Worm (Caenorhabditis elegans): ENCODE results near the gene C04C11.1.

C04C11.1 gene

DNA sequence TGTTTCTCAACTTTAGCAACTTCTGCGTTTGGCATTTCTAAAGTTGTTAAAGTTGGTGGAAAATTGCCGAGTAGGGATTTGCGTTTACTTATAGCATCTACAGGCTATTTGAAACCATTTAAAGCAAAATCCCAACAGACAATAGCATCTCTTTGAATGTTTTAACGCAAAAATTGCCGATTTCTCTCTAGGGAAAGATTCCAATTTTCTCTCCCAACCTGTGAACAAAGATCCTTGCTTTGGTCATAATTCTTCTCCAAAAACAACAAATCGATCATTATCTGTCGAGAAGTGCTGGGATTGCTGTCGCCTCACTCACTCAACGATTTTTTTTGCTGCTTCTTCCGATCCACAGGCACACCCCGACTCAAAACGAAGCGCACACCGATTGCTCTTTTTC is 33.4 kb downstream of the C04C11.1 start:
- no peak for TF ChIP-seq ztf-23 (GFP tag; IDR thresholded peaks at IDR 0.05)
- TF ChIP-seq tab-1 (GFP tag; IDR thresholded peaks at IDR 0.05), result no peak
- TF ChIP-seq T22C8.4 (GFP tag; IDR thresholded peaks at IDR 0.05), result no peak
- TF ChIP-seq med-1 (GFP tag; optimal IDR thresholded peaks at IDR 0.05; ENCODE audit: insufficient read depth), result no peak
- TF ChIP-seq ztf-29 (GFP tag; IDR thresholded peaks at IDR 0.05), result no peak
- no peak for TF ChIP-seq flt-1 (GFP tag; IDR thresholded peaks at IDR 0.05)
- no peak for TF ChIP-seq ref-1 (GFP tag; conservative IDR thresholded peaks at IDR 0.05)
- TF ChIP-seq cog-1 (tag; optimal IDR thresholded peaks at IDR 0.05), result no peak
- no peak for TF ChIP-seq klf-2 (GFP tag; conservative IDR thresholded peaks at IDR 0.05)

DNA sequence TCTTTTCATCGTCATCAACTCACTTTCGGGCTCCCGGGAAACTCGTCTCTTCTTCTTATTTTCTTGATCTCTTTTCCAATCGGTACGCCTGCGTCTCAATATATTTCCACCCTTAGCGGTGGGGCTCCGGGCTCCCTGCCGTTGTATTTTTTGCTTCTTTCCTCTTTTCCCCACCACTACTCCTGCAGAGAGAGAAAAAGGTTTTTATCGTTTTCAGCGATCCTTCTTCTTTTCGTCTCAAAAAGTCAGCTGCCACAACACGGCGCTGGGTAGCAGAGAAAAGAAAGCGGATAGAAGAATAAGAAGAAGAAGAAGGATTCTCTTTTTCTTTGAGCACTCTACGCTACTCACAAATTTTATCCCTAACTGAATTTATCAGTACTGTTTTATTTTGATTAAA is 34.4 kb downstream of the C04C11.1 start:
- TF ChIP-seq T22C8.4 (GFP tag; IDR thresholded peaks at IDR 0.05) (no peak), ztf-23 (GFP tag; IDR thresholded peaks at IDR 0.05) (0 out of 2 replicates have a peak, but pooled peaks have one; percentile 11)

DNA sequence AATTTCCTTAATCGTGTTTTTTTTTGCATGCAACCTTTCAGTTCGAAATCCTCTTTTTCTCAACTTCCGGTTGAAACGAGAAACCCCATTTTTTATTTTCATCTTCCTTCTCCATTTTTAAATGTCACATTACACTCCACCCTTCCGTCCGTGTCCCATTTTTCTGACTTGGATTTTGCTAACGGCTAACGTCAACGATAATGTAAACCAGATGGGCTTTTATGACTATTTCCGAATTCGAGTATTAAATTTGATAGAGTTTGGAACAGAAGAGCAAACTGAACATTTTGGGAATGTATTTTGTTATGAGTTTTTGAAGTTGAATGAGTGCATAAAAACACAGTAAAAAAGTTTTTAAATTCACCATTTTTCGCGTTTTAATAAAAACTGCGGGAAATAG is 35.3 kb downstream of the C04C11.1 start:
- TF ChIP-seq flt-1 (GFP tag; IDR thresholded peaks at IDR 0.05) (no peak), tab-1 (GFP tag; IDR thresholded peaks at IDR 0.05) (no peak), med-1 (GFP tag; optimal IDR thresholded peaks at IDR 0.05; ENCODE audit: insufficient read depth) (no peak), ztf-23 (GFP tag; IDR thresholded peaks at IDR 0.05) (no peak), ztf-29 (GFP tag; IDR thresholded peaks at IDR 0.05) (no peak), klf-2 (GFP tag; conservative IDR thresholded peaks at IDR 0.05) (no peak)

DNA sequence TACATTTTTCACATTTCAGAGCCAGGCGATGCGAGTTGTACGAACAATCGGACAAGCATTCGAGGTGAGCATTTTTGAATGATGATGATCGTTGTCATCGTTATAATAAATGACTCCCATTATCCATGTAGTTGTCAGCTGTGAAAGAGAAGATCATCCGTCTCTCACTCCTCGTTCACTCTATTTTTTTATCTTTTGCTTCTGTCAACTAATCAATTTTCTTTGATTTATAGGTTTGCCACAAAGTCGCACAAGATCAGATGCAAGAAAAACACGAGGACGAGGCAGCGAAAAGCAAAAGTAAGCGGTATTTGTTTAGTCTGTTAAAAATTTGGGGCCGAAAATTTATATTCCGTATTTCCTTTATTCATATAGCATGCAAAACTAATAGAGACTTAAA is 36.1 kb downstream of the C04C11.1 start:
- TF ChIP-seq tab-1 (GFP tag; IDR thresholded peaks at IDR 0.05) (no peak), med-1 (GFP tag; optimal IDR thresholded peaks at IDR 0.05; ENCODE audit: insufficient read depth) (no peak), cog-1 (tag; optimal IDR thresholded peaks at IDR 0.05) (no peak), klf-2 (GFP tag; conservative IDR thresholded peaks at IDR 0.05) (no peak), ref-1 (GFP tag; conservative IDR thresholded peaks at IDR 0.05) (no peak), flt-1 (GFP tag; IDR thresholded peaks at IDR 0.05) (no peak), ztf-23 (GFP tag; IDR thresholded peaks at IDR 0.05) (no peak), ztf-29 (GFP tag; IDR thresholded peaks at IDR 0.05) (no peak), T22C8.4 (GFP tag; IDR thresholded peaks at IDR 0.05) (no peak)

DNA sequence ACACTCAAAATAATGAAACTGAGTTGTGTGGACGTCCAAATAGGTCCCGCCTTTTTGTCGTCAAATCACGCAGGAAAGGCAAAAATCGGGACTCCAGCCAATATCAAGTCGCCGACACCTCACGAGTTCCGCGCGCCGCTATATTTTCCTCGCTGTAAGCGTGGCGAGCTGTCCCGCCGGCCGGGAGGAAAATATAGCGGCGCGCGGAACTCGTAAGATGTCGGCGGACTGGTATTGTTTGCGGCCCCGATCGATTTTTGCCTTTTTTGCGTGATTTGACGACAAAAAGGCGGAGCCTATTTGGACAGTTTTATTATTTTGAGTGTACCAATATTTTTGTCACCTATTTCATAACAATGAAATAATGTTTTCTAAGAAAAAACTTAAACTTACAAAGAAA is 42.4 kb downstream of the C04C11.1 start:
- TF ChIP-seq T22C8.4 (GFP tag; IDR thresholded peaks at IDR 0.05), result no peak
- no peak for TF ChIP-seq ztf-23 (GFP tag; IDR thresholded peaks at IDR 0.05)
- TF ChIP-seq med-1 (GFP tag; optimal IDR thresholded peaks at IDR 0.05; ENCODE audit: insufficient read depth), result no peak
- TF ChIP-seq ztf-29 (GFP tag; IDR thresholded peaks at IDR 0.05), result no peak
- TF ChIP-seq ref-1 (GFP tag; conservative IDR thresholded peaks at IDR 0.05), result no peak
- TF ChIP-seq cog-1 (tag; optimal IDR thresholded peaks at IDR 0.05), result no peak
- no peak for TF ChIP-seq flt-1 (GFP tag; IDR thresholded peaks at IDR 0.05)
- TF ChIP-seq klf-2 (GFP tag; conservative IDR thresholded peaks at IDR 0.05), result no peak
- TF ChIP-seq tab-1 (GFP tag; IDR thresholded peaks at IDR 0.05), result no peak

DNA sequence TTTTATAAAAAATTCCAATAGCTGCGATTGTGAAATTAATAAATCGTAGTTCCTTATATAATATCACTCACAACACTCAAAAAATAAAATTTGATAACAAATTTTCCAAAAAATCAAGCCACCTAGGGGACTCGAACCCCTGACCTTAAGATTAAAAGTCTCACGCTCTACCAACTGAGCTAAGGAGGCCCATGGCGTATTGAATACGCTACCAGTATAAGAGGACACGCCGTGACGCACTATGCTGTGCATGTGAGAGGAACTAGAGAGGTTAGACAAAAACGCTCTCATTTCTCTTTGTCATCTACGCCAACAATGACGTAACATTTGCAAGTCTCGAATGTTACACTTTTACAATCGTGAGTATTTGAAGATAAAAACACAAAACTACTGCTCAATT is 43.4 kb downstream of the C04C11.1 start:
- peak; percentile 96 for TF ChIP-seq T22C8.4 (GFP tag; IDR thresholded peaks at IDR 0.05)
- TF ChIP-seq ztf-29 (GFP tag; IDR thresholded peaks at IDR 0.05), result peak; percentile 97
- TF ChIP-seq ztf-23 (GFP tag; IDR thresholded peaks at IDR 0.05), result peak; percentile 96
- peak; percentile 97 for TF ChIP-seq ref-1 (GFP tag; conservative IDR thresholded peaks at IDR 0.05)
- TF ChIP-seq med-1 (GFP tag; optimal IDR thresholded peaks at IDR 0.05; ENCODE audit: insufficient read depth), result peak; percentile 84
- TF ChIP-seq cog-1 (tag; optimal IDR thresholded peaks at IDR 0.05), result peak; percentile 88
- peak; percentile 96 for TF ChIP-seq klf-2 (GFP tag; conservative IDR thresholded peaks at IDR 0.05)
- TF ChIP-seq tab-1 (GFP tag; IDR thresholded peaks at IDR 0.05), result peak; percentile 98
- peak; percentile 99 for TF ChIP-seq flt-1 (GFP tag; IDR thresholded peaks at IDR 0.05)

DNA sequence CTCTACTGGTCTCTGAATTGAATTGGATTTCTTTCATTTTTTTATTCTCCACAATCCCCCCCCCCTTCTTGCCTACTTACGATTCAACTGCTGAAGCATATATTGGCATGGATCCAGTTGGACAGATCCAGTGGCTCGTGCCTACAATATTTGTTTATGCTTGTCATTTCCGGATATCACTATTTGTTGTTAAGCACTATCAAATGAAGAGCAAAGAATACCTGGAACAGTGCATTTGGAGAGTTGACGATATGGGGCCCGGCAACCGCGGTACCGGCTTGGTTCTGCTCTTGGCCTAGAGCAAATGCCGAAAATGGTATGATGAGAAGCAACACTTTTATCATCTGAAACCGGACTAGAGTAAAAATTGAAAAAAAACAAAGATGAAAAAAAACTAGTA is 47.3 kb downstream of the C04C11.1 start, which contains the start of gene lgc-21:
Gene lgc-21 (minus strand): TSS at position 344 of the 400 bp plus-strand sequence.
- TF ChIP-seq ztf-23 (GFP tag; IDR thresholded peaks at IDR 0.05) (no peak), cog-1 (tag; optimal IDR thresholded peaks at IDR 0.05) (no peak), T22C8.4 (GFP tag; IDR thresholded peaks at IDR 0.05) (no peak), med-1 (GFP tag; optimal IDR thresholded peaks at IDR 0.05; ENCODE audit: insufficient read depth) (no peak), ref-1 (GFP tag; conservative IDR thresholded peaks at IDR 0.05) (no peak), tab-1 (GFP tag; IDR thresholded peaks at IDR 0.05) (no peak), ztf-29 (GFP tag; IDR thresholded peaks at IDR 0.05) (no peak), klf-2 (GFP tag; conservative IDR thresholded peaks at IDR 0.05) (no peak), flt-1 (GFP tag; IDR thresholded peaks at IDR 0.05) (no peak)

DNA sequence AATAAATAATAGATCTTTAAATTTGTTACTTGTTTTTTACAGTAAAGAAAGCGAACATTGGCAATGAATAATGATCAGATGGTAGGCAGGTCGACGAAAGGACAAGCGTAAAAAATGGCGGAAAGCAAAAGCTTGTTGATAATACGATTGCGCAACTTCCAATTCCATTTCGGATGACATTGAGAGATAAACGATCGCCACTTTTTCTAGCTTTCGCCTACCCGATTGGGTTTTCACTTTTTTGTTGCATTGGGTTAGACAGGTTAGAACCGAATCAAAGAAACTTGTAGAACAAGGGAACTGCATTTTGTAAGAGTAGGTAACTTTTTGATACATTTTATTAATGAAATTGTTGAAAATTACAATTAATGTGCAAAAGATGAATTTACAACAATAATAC is 49.1 kb downstream of the C04C11.1 start:
- TF ChIP-seq tab-1 (GFP tag; IDR thresholded peaks at IDR 0.05), result no peak
- no peak for TF ChIP-seq T22C8.4 (GFP tag; IDR thresholded peaks at IDR 0.05)
- no peak for TF ChIP-seq flt-1 (GFP tag; IDR thresholded peaks at IDR 0.05)

DNA sequence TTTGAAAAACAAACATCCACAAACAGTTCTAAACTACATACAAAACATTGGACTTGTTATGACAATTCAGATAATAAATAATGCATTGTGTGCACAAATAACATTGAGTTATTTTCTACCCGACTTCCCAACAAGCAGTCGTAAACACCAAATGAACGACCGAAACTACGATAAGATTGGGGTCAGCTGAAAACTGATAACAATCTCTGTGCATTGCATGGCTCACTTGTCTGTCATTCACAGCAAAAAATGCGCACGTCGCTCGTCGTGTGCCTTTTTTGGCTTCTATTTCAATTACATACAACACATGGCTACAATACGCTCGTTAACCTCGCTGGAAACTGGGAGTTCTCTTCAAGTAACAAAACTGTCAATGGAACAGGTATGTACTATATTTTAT is 50.6 kb downstream of the C04C11.1 start, which contains the start of gene C33G3.4:
Gene C33G3.4 (plus strand): TSS at position 213 of the 400 bp plus-strand sequence.
- no peak for TF ChIP-seq med-1 (GFP tag; optimal IDR thresholded peaks at IDR 0.05; ENCODE audit: insufficient read depth)

All from whole organism, midembryonic.